Worm (Caenorhabditis elegans): Measurements from ENCODE around the gene msp-56.

DNA sequence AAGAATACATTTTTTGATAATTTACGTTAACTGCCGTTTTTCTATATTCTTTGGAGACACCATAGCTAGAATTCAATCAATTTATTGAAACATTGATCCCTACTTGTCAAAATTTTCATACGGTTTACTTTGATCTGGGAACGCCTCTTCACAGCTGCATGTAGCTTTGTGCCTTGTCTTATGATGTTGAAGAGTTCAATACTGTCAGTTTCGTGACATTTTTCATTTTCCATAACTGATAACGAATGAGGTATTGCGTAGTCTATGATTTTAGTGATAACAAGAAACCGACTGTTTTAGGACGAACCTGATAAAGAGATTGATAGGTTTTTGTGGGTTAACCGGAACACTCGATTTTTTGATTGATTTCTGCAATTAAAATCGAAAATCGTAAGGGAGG lies 39.9 kb upstream of the msp-56 start:
- TF ChIP-seq lim-7 (GFP tag; IDR thresholded peaks at IDR 0.05), result no peak
- TF ChIP-seq F37D6.2 (tag; optimal IDR thresholded peaks at IDR 0.05), result no peak
- TF ChIP-seq ztf-11 (tag; optimal IDR thresholded peaks at IDR 0.05), result no peak
- TF ChIP-seq F26F4.8 (GFP tag; conservative IDR thresholded peaks at IDR 0.05), result no peak
- no peak for TF ChIP-seq snpc-4 (tag; optimal IDR thresholded peaks at IDR 0.05)

All from whole organism, L4 larva.